Fruit fly (Drosophila melanogaster) whole organism, embryonic: ENCODE data around the gene GlcAT-P.

ENCODE experiments used
- Aef1 ChIP-seq: fragments of 200-800 bp; sonication (Bioruptor generic); IDR thresholded peaks from 3 replicates; pipeline ENCODE4 v1.3.6; 2022; ENCODE audit warnings: missing biosample characterization, missing genetic modification characterization
- B-H1 ChIP-seq: fragments of 200-800 bp; sonication (Bioruptor generic); IDR thresholded peaks from 3 replicates; pipeline ENCODE4 v1.3.6; 2022; ENCODE audit warnings: missing biosample characterization, missing genetic modification characterization
- C15 ChIP-seq: fragments of 200-800 bp; sonication (Bioruptor generic); IDR thresholded peaks from 3 replicates; pipeline ENCODE4 v1.3.6; 2022; ENCODE audit warnings: missing biosample characterization, missing genetic modification characterization
- CG10366 ChIP-seq: fragments of 200-800 bp; sonication (Bioruptor generic); IDR thresholded peaks from 2 replicates; pipeline ENCODE4 v1.3.6; 2022; ENCODE audit warnings: missing biosample characterization, missing genetic modification characterization
- CG11398 ChIP-seq: fragments of 200-800 bp; sonication (Bioruptor generic); optimal IDR thresholded peaks from 2 replicates; lab custom pipeline; 2016; ENCODE audit warnings: missing biosample characterization, missing genetic modification characterization
- CG11504 ChIP-seq: fragments of 200-800 bp; sonication (Bioruptor generic); optimal IDR thresholded peaks from 3 replicates; lab custom pipeline; 2019; ENCODE audit warnings: missing biosample characterization, mild to moderate bottlenecking, missing genetic modification characterization, moderate library complexity
- CG11560 ChIP-seq: fragments of 200-800 bp; sonication (Bioruptor generic); IDR thresholded peaks from 3 replicates; pipeline ENCODE4 v1.3.6; 2022; ENCODE audit warnings: missing biosample characterization, missing genetic modification characterization
- CG11723 ChIP-seq: fragments of 200-800 bp; sonication (Bioruptor generic); optimal IDR thresholded peaks from 2 replicates; lab custom pipeline; 2017; ENCODE audit warnings: missing biosample characterization, mild to moderate bottlenecking, missing genetic modification characterization
- CG12391 ChIP-seq: fragments of 200-800 bp; sonication (Bioruptor generic); optimal IDR thresholded peaks from 3 replicates; lab custom pipeline; 2018; ENCODE audit warnings: missing biosample characterization, mild to moderate bottlenecking, missing genetic modification characterization, moderate library complexity
- CG12942 ChIP-seq: fragments of 200-800 bp; sonication (Bioruptor generic); optimal IDR thresholded peaks from 3 replicates; lab custom pipeline; 2016; ENCODE audit warnings: missing biosample characterization, missing genetic modification characterization
- CG15073 ChIP-seq: fragments of 200-800 bp; sonication (Bioruptor generic); optimal IDR thresholded peaks from 2 replicates; lab custom pipeline; 2016; ENCODE audit warnings: missing biosample characterization, missing genetic modification characterization
- CG1529 ChIP-seq: fragments of 200-800 bp; sonication (Bioruptor generic); optimal IDR thresholded peaks from 3 replicates; lab custom pipeline; 2018; ENCODE audit warnings: missing biosample characterization, missing genetic modification characterization
- CG17186 ChIP-seq: fragments of 200-800 bp; sonication (Bioruptor generic); optimal IDR thresholded peaks from 3 replicates; lab custom pipeline; 2017; ENCODE audit warnings: missing biosample characterization, missing genetic modification reagents, missing genetic modification characterization
- CG17568 ChIP-seq: fragments of 200-800 bp; sonication (Bioruptor generic); optimal IDR thresholded peaks from 2 replicates; lab custom pipeline; 2018; ENCODE audit warnings: missing biosample characterization, mild to moderate bottlenecking, missing genetic modification characterization, moderate library complexity
- CG18476 ChIP-seq: fragments of 200-800 bp; sonication (Bioruptor generic); optimal IDR thresholded peaks from 2 replicates; lab custom pipeline; 2016; ENCODE audit warnings: missing biosample characterization, mild to moderate bottlenecking, missing genetic modification characterization
- CG18599 ChIP-seq: fragments of 200-800 bp; sonication (Bioruptor generic); optimal IDR thresholded peaks from 3 replicates; lab custom pipeline; 2017; ENCODE audit warnings: missing biosample characterization, missing genetic modification characterization, mild to moderate bottlenecking, moderate library complexity, missing genetic modification reagents
- CG2120 ChIP-seq: fragments of 200-800 bp; sonication (Bioruptor generic); optimal IDR thresholded peaks from 3 replicates; lab custom pipeline; 2016; ENCODE audit warnings: missing biosample characterization, missing genetic modification characterization
- CG2199 ChIP-seq: fragments of 200-800 bp; sonication (Bioruptor generic); IDR thresholded peaks from 3 replicates; pipeline ENCODE4 v1.3.6; 2022; ENCODE audit warnings: missing biosample characterization, missing genetic modification characterization
- CG2678 ChIP-seq: fragments of 200-800 bp; sonication (Bioruptor generic); optimal IDR thresholded peaks from 3 replicates; lab custom pipeline; 2019; ENCODE audit warnings: missing biosample characterization, mild to moderate bottlenecking, missing genetic modification characterization, moderate library complexity
- CG3847 ChIP-seq: fragments of 200-800 bp; sonication (Bioruptor generic); IDR thresholded peaks from 2 replicates; pipeline ENCODE4 v1.3.6; 2022; ENCODE audit warnings: missing biosample characterization, missing genetic modification characterization
- CG43689 ChIP-seq: fragments of 200-800 bp; sonication (Bioruptor generic); IDR thresholded peaks from 2 replicates; pipeline ENCODE4 v1.3.6; 2022; ENCODE audit warnings: missing biosample characterization, missing genetic modification characterization
- CG6175 ChIP-seq: fragments of 200-800 bp; sonication (Bioruptor generic); IDR thresholded peaks from 3 replicates; pipeline ENCODE4 v1.3.6; 2022; ENCODE audit warnings: missing biosample characterization, missing genetic modification characterization
- CG6254 ChIP-seq: fragments of 200-800 bp; sonication (Bioruptor generic); optimal IDR thresholded peaks from 3 replicates; lab custom pipeline; 2017; ENCODE audit warnings: mild to moderate bottlenecking, missing biosample characterization, missing genetic modification reagents, missing genetic modification characterization
- CG6654 ChIP-seq: fragments of 200-800 bp; sonication (Bioruptor generic); optimal IDR thresholded peaks from 2 replicates; lab custom pipeline; 2017; ENCODE audit warnings: missing biosample characterization, mild to moderate bottlenecking, missing genetic modification characterization
- CG8765 ChIP-seq: fragments of 200-800 bp; sonication (Bioruptor generic); IDR thresholded peaks from 2 replicates; pipeline ENCODE4 v1.3.6; 2022; ENCODE audit warnings: missing biosample characterization, missing genetic modification characterization
- CG8924 ChIP-seq: fragments of 200-800 bp; optimal IDR thresholded peaks from 3 replicates; lab custom pipeline; 2019; ENCODE audit warnings: missing biosample characterization, mild to moderate bottlenecking, missing genetic modification characterization, moderate library complexity
- CG9215 ChIP-seq: fragments of 200-800 bp; sonication (Bioruptor generic); IDR thresholded peaks from 2 replicates; pipeline ENCODE4 v1.3.6; 2022; ENCODE audit warnings: missing biosample characterization, missing genetic modification characterization
- Camta ChIP-seq: fragments of 200-800 bp; sonication (Bioruptor generic); optimal IDR thresholded peaks from 2 replicates; lab custom pipeline; 2016; ENCODE audit warnings: missing biosample characterization, missing genetic modification characterization
- Hand ChIP-seq: fragments of 200-800 bp; sonication (Bioruptor generic); optimal IDR thresholded peaks from 2 replicates; lab custom pipeline; 2017; ENCODE audit warnings: mild to moderate bottlenecking, missing biosample characterization, missing genetic modification reagents, missing genetic modification characterization
- Hr39 ChIP-seq: fragments of >200 bp; optimal IDR thresholded peaks from 2 replicates; lab custom pipeline; 2017
- Kr ChIP-seq: fragments of 200-800 bp; sonication (Bioruptor generic); optimal IDR thresholded peaks from 2 replicates; lab custom pipeline; 2017; ENCODE audit warnings: missing biosample characterization, mild to moderate bottlenecking, missing genetic modification characterization
- Lpt ChIP-seq: fragments of >200 bp; optimal IDR thresholded peaks from 2 replicates; lab custom pipeline; 2018; ENCODE audit warnings: missing biosample characterization, missing genetic modification characterization
- MESR4 ChIP-seq: fragments of 200-800 bp; sonication (Bioruptor generic); optimal IDR thresholded peaks from 2 replicates; lab custom pipeline; 2018; ENCODE audit warnings: missing biosample characterization, mild to moderate bottlenecking, missing genetic modification characterization, moderate library complexity
- Rx ChIP-seq: fragments of 200-800 bp; sonication (Bioruptor generic); IDR thresholded peaks from 2 replicates; pipeline ENCODE4 v1.3.6; 2022; ENCODE audit warnings: missing biosample characterization, missing genetic modification characterization
- Side ChIP-seq: fragments of 200-800 bp; sonication (Bioruptor generic); optimal IDR thresholded peaks from 2 replicates; lab custom pipeline; 2016; ENCODE audit warnings: missing biosample characterization, missing genetic modification characterization
- bcd ChIP-seq: fragments of 200-800 bp; sonication (Bioruptor generic); optimal IDR thresholded peaks from 2 replicates; lab custom pipeline; 2017; ENCODE audit warnings: missing biosample characterization, mild to moderate bottlenecking, missing genetic modification characterization
- bowl ChIP-seq: fragments of 200-800 bp; sonication (Bioruptor generic); IDR thresholded peaks from 2 replicates; pipeline ENCODE4 v1.3.6; 2022; ENCODE audit warnings: missing biosample characterization, missing genetic modification characterization
- btn ChIP-seq: fragments of 200-800 bp; sonication (Bioruptor generic); optimal IDR thresholded peaks from 2 replicates; lab custom pipeline; 2016; ENCODE audit warnings: missing biosample characterization, missing genetic modification characterization
- corto ChIP-seq: fragments of 200-800 bp; sonication (Bioruptor generic); optimal IDR thresholded peaks from 2 replicates; lab custom pipeline; 2016; ENCODE audit warnings: missing biosample characterization, mild to moderate bottlenecking, missing genetic modification characterization, moderate library complexity
- dmrt11E ChIP-seq: fragments of 200-800 bp; sonication (Bioruptor generic); optimal IDR thresholded peaks from 3 replicates; lab custom pipeline; 2018; ENCODE audit warnings: missing biosample characterization, mild to moderate bottlenecking, missing genetic modification characterization, moderate library complexity
- esg ChIP-seq: fragments of 200-800 bp; sonication (Bioruptor generic); conservative IDR thresholded peaks from 2 replicates; pipeline ENCODE4 v1.3.6; 2022; ENCODE audit warnings: missing biosample characterization, missing genetic modification characterization
- ewg ChIP-seq: fragments of 200-800 bp; sonication (Bioruptor generic); optimal IDR thresholded peaks from 3 replicates; lab custom pipeline; 2017; ENCODE audit warnings: mild to moderate bottlenecking, missing biosample characterization, missing genetic modification reagents, missing genetic modification characterization
- eyg ChIP-seq: fragments of 200-800 bp; sonication (Bioruptor generic); optimal IDR thresholded peaks from 3 replicates; lab custom pipeline; 2016; ENCODE audit warnings: missing biosample characterization, missing genetic modification characterization
- gce ChIP-seq: fragments of 200-800 bp; sonication (Bioruptor generic); IDR thresholded peaks from 3 replicates; pipeline ENCODE4 v1.3.6; 2022; ENCODE audit warnings: missing biosample characterization, missing genetic modification characterization
- insv ChIP-seq, 2 experiments: fragments of 200-800 bp; sonication (Bioruptor generic); optimal IDR thresholded peaks; 3 replicates each; lab custom pipeline; 2016 to 2018; ENCODE audit warnings: missing biosample characterization in 2 of 2, missing genetic modification characterization in 2 of 2
- maf-S ChIP-seq: fragments of 200-800 bp; sonication (Bioruptor generic); optimal IDR thresholded peaks from 2 replicates; lab custom pipeline; 2016; ENCODE audit warnings: missing biosample characterization, missing genetic modification characterization
- ro ChIP-seq: fragments of 200-800 bp; sonication (Bioruptor generic); IDR thresholded peaks from 2 replicates; pipeline ENCODE4 v1.3.6; 2022; ENCODE audit warnings: missing biosample characterization, missing genetic modification characterization
- shn ChIP-seq: fragments of 200-800 bp; sonication (Bioruptor generic); optimal IDR thresholded peaks from 3 replicates; lab custom pipeline; 2016; ENCODE audit warnings: missing biosample characterization, missing genetic modification characterization
- slbo ChIP-seq: fragments of 200-800 bp; sonication (Bioruptor generic); IDR thresholded peaks from 2 replicates; pipeline ENCODE4 v1.3.6; 2022; ENCODE audit warnings: missing biosample characterization, missing genetic modification characterization
- so ChIP-seq: fragments of 200-800 bp; sonication (Bioruptor generic); IDR thresholded peaks from 3 replicates; pipeline ENCODE4 v1.3.6; 2022; ENCODE audit warnings: missing biosample characterization, missing genetic modification characterization
- z ChIP-seq: fragments of 200-800 bp; sonication (Bioruptor generic); IDR thresholded peaks from 3 replicates; pipeline ENCODE4 v1.3.6; 2022; ENCODE audit warnings: missing biosample characterization, missing genetic modification characterization

Gene GlcAT-P

dm6 chr3L:11205608-11206336 lies 8.4 kb upstream of the GlcAT-P start, which contains the start of gene Plod (continued):
- TF ChIP-seq z (no peak), corto (no peak), CG2120 (peak; percentile 66), B-H1 (peak; percentile 50; the same call in 1 of the 3 replicates), insv (GFP tag; optimal IDR thresholded peaks at IDR 0.05; lab: Kevin White, UChicago) (peak; percentile 98), CG15073 (GFP tag; lab: Kevin White, UChicago) (no peak), CG1529 (no peak), esg (no peak), btn (no peak), Hand (GFP tag; lab: Kevin White, UChicago) (peak; percentile 25), MESR4 (GFP tag; lab: Kevin White, UChicago) (peak; percentile 84), CG8924 (tag; lab: Kevin White, UChicago) (peak; percentile 40), C15 (no peak), CG2199 (GFP tag; lab: Robert Waterston, UW) (peak; percentile 82; the same call in 1 of the 3 replicates), CG6254 (peak; percentile 6), maf-S (GFP tag; lab: Kevin White, UChicago) (no peak), CG17186 (GFP tag; lab: Kevin White, UChicago) (no peak), slbo (peak; percentile 56), Side (GFP tag; lab: Kevin White, UChicago) (peak; percentile 46), CG17568 (GFP tag; lab: Kevin White, UChicago) (no peak), CG11723 (GFP tag; lab: Kevin White, UChicago) (no peak), CG8765 (GFP tag; lab: Robert Waterston, UW) (no peak), CG43689 (GFP tag; lab: Robert Waterston, UW) (no peak), Hr39 (lab: Kevin White, UChicago) (no peak), CG6175 (GFP tag; lab: Robert Waterston, UW) (no peak), CG12391 (tag; lab: Kevin White, UChicago) (peak; percentile 87), CG9215 (no peak), CG18599 (peak; percentile 43), shn (no peak), CG11398 (GFP tag; lab: Kevin White, UChicago) (peak; percentile 22), so (GFP tag; lab: Robert Waterston, UW) (no peak), CG3847 (GFP tag; lab: Robert Waterston, UW) (peak; percentile 28; the same call in 1 of the 2 replicates), CG10366 (peak; percentile 57), ro (GFP tag; lab: Robert Waterston, UW) (no peak), CG18476 (no peak), Lpt (GFP tag; lab: Kevin White, UChicago) (no peak), CG12942 (peak; percentile 40), dmrt11E (peak; percentile 56), eyg (GFP tag; lab: Kevin White, UChicago) (no peak), bcd (GFP tag; lab: Kevin White, UChicago) (peak; percentile 41), CG6654 (no peak), ewg (GFP tag; lab: Kevin White, UChicago) (peak; percentile 18), CG11504 (peak; percentile 70), Kr (GFP tag; lab: Kevin White, UChicago) (no peak), Aef1 (GFP tag; lab: Robert Waterston, UW) (0 out of 3 replicates have a peak, but pooled peaks have one; percentile 17), gce (GFP tag; lab: Robert Waterston, UW) (no peak), Camta (GFP tag; lab: Kevin White, UChicago) (peak; percentile 13), bowl (GFP tag; lab: Robert Waterston, UW) (no peak), Rx (GFP tag; lab: Robert Waterston, UW) (no peak), CG2678 (tag; lab: Kevin White, UChicago) (peak; percentile 65), CG11560 (no peak)
